Fruit fly (Drosophila melanogaster) whole organism, embryonic: ENCODE results near the gene CG33511.

Source experiments
- CG30020 ChIP-seq: fragments of 200-800 bp; optimal IDR thresholded peaks from 2 replicates; lab custom pipeline; 2019; ENCODE audit warnings: missing biosample characterization, mild to moderate bottlenecking, missing genetic modification characterization, moderate library complexity
- CG7928 ChIP-seq: fragments of 200-800 bp; sonication (Bioruptor generic); optimal IDR thresholded peaks from 2 replicates; lab custom pipeline; 2017; ENCODE audit warnings: missing biosample characterization, mild to moderate bottlenecking, missing genetic modification characterization
- Dfd ChIP-seq, 2 experiments: fragments of >200 bp; optimal IDR thresholded peaks; 2 replicates each; lab custom pipeline; 2017; ENCODE audit warnings: missing biosample characterization in 2 of 2, missing genetic modification characterization in 2 of 2
- Ssrp ChIP-seq: fragments of 200-800 bp; sonication (Bioruptor generic); optimal IDR thresholded peaks from 2 replicates; lab custom pipeline; 2018; ENCODE audit warnings: missing biosample characterization, mild to moderate bottlenecking, missing genetic modification characterization, moderate library complexity
- YL-1 ChIP-seq: fragments of 200-800 bp; sonication (Bioruptor generic); optimal IDR thresholded peaks from 3 replicates; lab custom pipeline; 2017; ENCODE audit warnings: missing biosample characterization, mild to moderate bottlenecking, missing genetic modification characterization
- abd-A ChIP-seq: fragments of 200-800 bp; sonication (Bioruptor generic); optimal IDR thresholded peaks from 3 replicates; lab custom pipeline; 2019; ENCODE audit warnings: missing biosample characterization, mild to moderate bottlenecking, missing genetic modification characterization, moderate library complexity
- az2 ChIP-seq: fragments of 200-800 bp; sonication (Bioruptor generic); optimal IDR thresholded peaks from 3 replicates; lab custom pipeline; 2016; ENCODE audit warnings: missing biosample characterization, missing genetic modification characterization
- chm ChIP-seq: fragments of 200-800 bp; sonication (Bioruptor generic); IDR thresholded peaks from 2 replicates; pipeline ENCODE4 v1.3.6; 2022; ENCODE audit warnings: missing biosample characterization, missing genetic modification characterization
- stwl ChIP-seq: fragments of 200-800 bp; sonication (Bioruptor generic); optimal IDR thresholded peaks from 3 replicates; lab custom pipeline; 2018; ENCODE audit warnings: missing biosample characterization, mild to moderate bottlenecking, missing genetic modification characterization, moderate library complexity

dm6 chr2L:21077849-21078248 is 4.4 kb downstream of the CG33511 start:
- no peak for TF ChIP-seq YL-1 (GFP tag; lab: Kevin White, UChicago)
- no peak for TF ChIP-seq Ssrp (tag; lab: Kevin White, UChicago)
- TF ChIP-seq CG7928, result no peak
- TF ChIP-seq abd-A, result no peak
- TF ChIP-seq chm (GFP tag; lab: Robert Waterston, UW), result no peak
- TF ChIP-seq Dfd (GFP tag; optimal IDR thresholded peaks at IDR 0.05; lab: Kevin White, UChicago), result no peak
- TF ChIP-seq CG30020, result no peak
- TF ChIP-seq stwl, result no peak
- no peak for TF ChIP-seq az2 (GFP tag; lab: Kevin White, UChicago)
